Fruit fly (Drosophila melanogaster) whole organism, embryonic: ENCODE data around the gene mthl6.
A peak's percentile ranks its signal among the peaks of the same experiment; 100 is the strongest.

Source experiments
- Atf3 ChIP-seq: fragments of 200-800 bp; sonication (Bioruptor generic); optimal IDR thresholded peaks from 3 replicates; lab custom pipeline; 2016; ENCODE audit warnings: missing biosample characterization, missing genetic modification characterization
- Bgb ChIP-seq: fragments of 200-800 bp; sonication (Bioruptor generic); IDR thresholded peaks from 2 replicates; pipeline ENCODE4 v1.3.6; 2022; ENCODE audit warnings: missing biosample characterization, missing genetic modification characterization; ENCODE audit not compliant: partially characterized antibody
- C15 ChIP-seq: fragments of 200-800 bp; sonication (Bioruptor generic); IDR thresholded peaks from 3 replicates; pipeline ENCODE4 v1.3.6; 2022; ENCODE audit warnings: missing biosample characterization, missing genetic modification characterization
- CG10462 ChIP-seq: fragments of 200-800 bp; sonication (Bioruptor generic); optimal IDR thresholded peaks from 2 replicates; lab custom pipeline; 2016; ENCODE audit warnings: missing biosample characterization, missing genetic modification characterization
- CG1602 ChIP-seq: fragments of 200-800 bp; sonication (Bioruptor generic); optimal IDR thresholded peaks from 3 replicates; lab custom pipeline; 2016; ENCODE audit warnings: missing biosample characterization, missing genetic modification characterization
- CG17359 ChIP-seq: fragments of 200-800 bp; sonication (Bioruptor generic); optimal IDR thresholded peaks from 3 replicates; lab custom pipeline; 2018; ENCODE audit warnings: missing biosample characterization, mild to moderate bottlenecking, missing genetic modification characterization, moderate library complexity
- CG18764 ChIP-seq: fragments of 200-800 bp; sonication (Bioruptor generic); optimal IDR thresholded peaks from 3 replicates; lab custom pipeline; 2016; ENCODE audit warnings: missing biosample characterization, missing genetic modification characterization
- CG2712 ChIP-seq: fragments of 200-800 bp; optimal IDR thresholded peaks from 3 replicates; lab custom pipeline; 2019; ENCODE audit warnings: missing biosample characterization, mild to moderate bottlenecking, missing genetic modification characterization, moderate library complexity
- CG43689 ChIP-seq: fragments of 200-800 bp; sonication (Bioruptor generic); IDR thresholded peaks from 2 replicates; pipeline ENCODE4 v1.3.6; 2022; ENCODE audit warnings: missing biosample characterization, missing genetic modification characterization
- CG4854 ChIP-seq: fragments of 200-800 bp; sonication (Bioruptor generic); optimal IDR thresholded peaks from 2 replicates; lab custom pipeline; 2016; ENCODE audit warnings: missing biosample characterization, missing genetic modification characterization, inconsistent platforms
- CG6272 ChIP-seq: fragments of 200-800 bp; sonication (Bioruptor generic); IDR thresholded peaks from 2 replicates; pipeline ENCODE4 v1.3.6; 2022; ENCODE audit warnings: missing biosample characterization, missing genetic modification characterization
- CG6689 ChIP-seq: fragments of 200-800 bp; sonication (Bioruptor generic); IDR thresholded peaks from 2 replicates; pipeline ENCODE4 v1.3.6; 2022; ENCODE audit warnings: missing biosample characterization, missing genetic modification characterization
- CG7372 ChIP-seq: fragments of 200-800 bp; sonication (Bioruptor generic); IDR thresholded peaks from 2 replicates; pipeline ENCODE4 v1.3.6; 2022; ENCODE audit warnings: missing biosample characterization, missing genetic modification characterization
- CG7963 ChIP-seq: fragments of 200-800 bp; sonication (Bioruptor generic); IDR thresholded peaks from 3 replicates; pipeline ENCODE4 v1.3.6; 2022; ENCODE audit warnings: missing biosample characterization, missing genetic modification characterization; ENCODE audit not compliant: partially characterized antibody
- CG8281 ChIP-seq: fragments of 200-800 bp; sonication (Bioruptor generic); optimal IDR thresholded peaks from 2 replicates; lab custom pipeline; 2018; ENCODE audit warnings: missing biosample characterization, mild to moderate bottlenecking, missing genetic modification characterization, moderate library complexity
- D19A ChIP-seq: fragments of 200-800 bp; optimal IDR thresholded peaks from 3 replicates; lab custom pipeline; 2019; ENCODE audit warnings: missing biosample characterization, mild to moderate bottlenecking, missing genetic modification characterization, moderate library complexity
- Ets65A ChIP-seq: fragments of 200-800 bp; sonication (Bioruptor generic); peaks from one replicate; lab custom pipeline; 2016; ENCODE audit warnings: missing biosample characterization, missing genetic modification characterization
- Lim3 ChIP-seq: fragments of 200-800 bp; sonication (Bioruptor generic); IDR thresholded peaks from 2 replicates; pipeline ENCODE4 v1.3.6; 2022; ENCODE audit warnings: missing biosample characterization, missing genetic modification characterization
- MTF-1 ChIP-seq: fragments of 200-800 bp; sonication (Bioruptor generic); optimal IDR thresholded peaks from 2 replicates; lab custom pipeline; 2018; ENCODE audit warnings: missing biosample characterization, mild to moderate bottlenecking, missing genetic modification characterization, borderline replicate concordance
- Med ChIP-seq: fragments of 200-800 bp; sonication (Bioruptor generic); peaks from one replicate; lab custom pipeline; 2016; ENCODE audit warnings: missing biosample characterization, missing genetic modification characterization, mild to moderate bottlenecking, inconsistent platforms, moderate library complexity
- Stat92E ChIP-seq, 3 experiments: fragments of >200 bp in 2 of 3; fragments of 200-800 bp in 1 of 3; sonication (Bioruptor generic) in 1 of 3; optimal IDR thresholded peaks; 2 replicates each; lab custom pipeline; 2017 to 2019; ENCODE audit warnings: missing biosample characterization in 3 of 3, missing genetic modification characterization in 3 of 3, mild to moderate bottlenecking in 1 of 3, moderate library complexity in 1 of 3
- Taf1 ChIP-seq: fragments of 200-800 bp; sonication (Bioruptor generic); IDR thresholded peaks from 2 replicates; pipeline ENCODE4 v1.3.6; 2022; ENCODE audit warnings: missing biosample characterization, missing genetic modification characterization
- ac ChIP-seq: fragments of 200-800 bp; sonication (Bioruptor generic); optimal IDR thresholded peaks from 3 replicates; lab custom pipeline; 2017; ENCODE audit warnings: missing biosample characterization, mild to moderate bottlenecking, missing genetic modification characterization
- bsh ChIP-seq, 2 experiments: fragments of 200-800 bp; sonication (Bioruptor generic); optimal IDR thresholded peaks; 2 replicates each; lab custom pipeline; 2017 to 2018; ENCODE audit warnings: mild to moderate bottlenecking in 2 of 2, missing biosample characterization in 2 of 2, missing genetic modification characterization in 2 of 2, moderate library complexity in 1 of 2
- corto ChIP-seq: fragments of 200-800 bp; sonication (Bioruptor generic); optimal IDR thresholded peaks from 2 replicates; lab custom pipeline; 2016; ENCODE audit warnings: missing biosample characterization, mild to moderate bottlenecking, missing genetic modification characterization, moderate library complexity
- cwo ChIP-seq: fragments of 200-800 bp; sonication (Bioruptor generic); optimal IDR thresholded peaks from 3 replicates; lab custom pipeline; 2017; ENCODE audit warnings: missing biosample characterization, missing genetic modification characterization, mild to moderate bottlenecking, moderate library complexity, missing genetic modification reagents
- emc ChIP-seq: fragments of 200-800 bp; sonication (Bioruptor generic); optimal IDR thresholded peaks from 2 replicates; lab custom pipeline; 2016; ENCODE audit warnings: missing biosample characterization, missing genetic modification characterization
- eyg ChIP-seq: fragments of 200-800 bp; sonication (Bioruptor generic); optimal IDR thresholded peaks from 3 replicates; lab custom pipeline; 2016; ENCODE audit warnings: missing biosample characterization, missing genetic modification characterization
- gem ChIP-seq: fragments of 200-800 bp; sonication (Bioruptor generic); optimal IDR thresholded peaks from 2 replicates; lab custom pipeline; 2019; ENCODE audit warnings: missing biosample characterization, mild to moderate bottlenecking, missing genetic modification characterization, moderate library complexity
- gsb ChIP-seq: fragments of 200-800 bp; sonication (Bioruptor generic); IDR thresholded peaks from 2 replicates; pipeline ENCODE4 v1.3.6; 2022; ENCODE audit warnings: missing biosample characterization, missing genetic modification characterization
- jing ChIP-seq: fragments of 200-800 bp; sonication (Bioruptor generic); optimal IDR thresholded peaks from 2 replicates; lab custom pipeline; 2018; ENCODE audit warnings: missing biosample characterization, mild to moderate bottlenecking, missing genetic modification characterization
- oc ChIP-seq: fragments of 200-800 bp; sonication (Bioruptor generic); optimal IDR thresholded peaks from 2 replicates; lab custom pipeline; 2018; ENCODE audit warnings: missing biosample characterization, mild to moderate bottlenecking, missing genetic modification characterization, moderate library complexity
- rib ChIP-seq: fragments of 200-800 bp; sonication (Bioruptor generic); IDR thresholded peaks from 2 replicates; pipeline ENCODE4 v1.3.6; 2022; ENCODE audit warnings: missing biosample characterization, missing genetic modification characterization
- sens ChIP-seq: fragments of 200-800 bp; sonication (Bioruptor generic); peaks from one replicate; lab custom pipeline; 2016; ENCODE audit warnings: missing biosample characterization, missing genetic modification characterization
- tin ChIP-seq: fragments of 200-800 bp; sonication (Bioruptor generic); optimal IDR thresholded peaks from 3 replicates; lab custom pipeline; 2016; ENCODE audit warnings: missing biosample characterization, missing genetic modification characterization
- trem ChIP-seq: fragments of 200-800 bp; optimal IDR thresholded peaks from 3 replicates; lab custom pipeline; 2019; ENCODE audit warnings: missing biosample characterization, mild to moderate bottlenecking, missing genetic modification characterization, moderate library complexity
- z ChIP-seq: fragments of 200-800 bp; sonication (Bioruptor generic); IDR thresholded peaks from 3 replicates; pipeline ENCODE4 v1.3.6; 2022; ENCODE audit warnings: missing biosample characterization, missing genetic modification characterization

Gene mthl6

dm6 chr3L:7449097-7449496 lies 36.7 kb upstream of the mthl6 start:
- TF ChIP-seq eyg (GFP tag; lab: Kevin White, UChicago): no peak
- no peak for TF ChIP-seq Atf3
- TF ChIP-seq gem: no peak
- no peak for TF ChIP-seq Taf1
- TF ChIP-seq CG8281: peak; percentile 94
- TF ChIP-seq rib (GFP tag; lab: Robert Waterston, UW): no peak
- TF ChIP-seq C15 (GFP tag; lab: Robert Waterston, UW): no peak
- no peak for TF ChIP-seq oc (tag; lab: Kevin White, UChicago)
- TF ChIP-seq CG6689: no peak
- TF ChIP-seq ac (GFP tag; lab: Kevin White, UChicago): no peak
- peak; percentile 64 for TF ChIP-seq D19A
- no peak for TF ChIP-seq Bgb

- no peak for TF ChIP-seq z (GFP tag; lab: Robert Waterston, UW)
- TF ChIP-seq CG1602: no peak
- TF ChIP-seq CG17359 (tag; lab: Kevin White, UChicago): no peak
- no peak for TF ChIP-seq trem
- no peak for TF ChIP-seq CG7372 (GFP tag; lab: Robert Waterston, UW)
- no peak for TF ChIP-seq bsh (GFP tag; optimal IDR thresholded peaks at IDR 0.05; lab: Kevin White, UChicago)
- no peak for TF ChIP-seq CG7963 (GFP tag; lab: Robert Waterston, UW)
- no peak for TF ChIP-seq Stat92E (GFP tag; optimal IDR thresholded peaks at IDR 0.05; lab: Kevin White, UChicago)
- TF ChIP-seq CG10462: no peak
- TF ChIP-seq CG43689 (GFP tag; lab: Robert Waterston, UW): no peak
- TF ChIP-seq cwo: no peak
- TF ChIP-seq Med (GFP tag; lab: Kevin White, UChicago): no peak
- no peak for TF ChIP-seq Lim3
- TF ChIP-seq CG2712 (tag; lab: Kevin White, UChicago): no peak
- no peak for TF ChIP-seq CG6272
- TF ChIP-seq emc: no peak
- TF ChIP-seq MTF-1: no peak
- no peak for TF ChIP-seq CG4854 (GFP tag; lab: Kevin White, UChicago)
- no peak for TF ChIP-seq jing (GFP tag; lab: Kevin White, UChicago)
- no peak for TF ChIP-seq corto (GFP tag; lab: Kevin White, UChicago)
Observed at dm6 chr3L:7450553-7450952, 35.2 kb upstream of the mthl6 start, which contains the start of gene CG33278. Gene CG33278, plus strand, starts transcription at chr3L:7450853.

- TF ChIP-seq tin (GFP tag; lab: Kevin White, UChicago): no peak
- TF ChIP-seq sens: peak; percentile 31
- peak; percentile 77 for TF ChIP-seq Ets65A (GFP tag; lab: Kevin White, UChicago)
Observed at dm6 chr3L:7455849-7456248, 29.9 kb upstream of the mthl6 start, which contains the start of gene ppk26. Gene ppk26, plus strand, starts transcription at chr3L:7456149.

dm6 chr3L:7465209-7465608 lies 20.6 kb upstream of the mthl6 start, which contains the start of the genes CG42660, CG42661 and Tsp66A:
Gene CG42660, plus strand, starts transcription at chr3L:7465509.
Gene CG42661, plus strand, starts transcription at chr3L:7465509.
Gene Tsp66A, plus strand, starts transcription at chr3L:7465509.
- TF ChIP-seq gsb (GFP tag; lab: Robert Waterston, UW) (no peak), CG18764 (GFP tag; lab: Kevin White, UChicago) (no peak)
